Worm (Caenorhabditis elegans) whole organism, L3 larva: ENCODE results near the gene tkr-1.
A peak's percentile ranks its signal among the peaks of the same experiment; 100 is the strongest.

Source experiments
- R02D3.7 ChIP-seq: fragments of 150-350 bp; optimal IDR thresholded peaks from 2 replicates; lab custom pipeline; 2014; ENCODE audit warnings: missing biosample characterization, missing genetic modification characterization
- ZK546.5 ChIP-seq: sonication (generic microtip); optimal IDR thresholded peaks from 2 replicates; lab custom pipeline; 2017; ENCODE audit warnings: missing biosample characterization, missing genetic modification characterization
- aly-2 ChIP-seq: fragments of 150-350 bp; optimal IDR thresholded peaks from 2 replicates; lab custom pipeline; 2014; ENCODE audit warnings: missing biosample characterization, missing genetic modification characterization
- ceh-28 ChIP-seq: fragments of 150-350 bp; optimal IDR thresholded peaks from 2 replicates; lab custom pipeline; 2014; ENCODE audit warnings: missing biosample characterization, missing genetic modification reagents, missing genetic modification characterization
- ceh-9 ChIP-seq: sonication (generic microtip); optimal IDR thresholded peaks from 2 replicates; lab custom pipeline; 2018; ENCODE audit warnings: missing biosample characterization, missing genetic modification characterization
- egl-5 ChIP-seq: fragments of 150-350 bp; optimal IDR thresholded peaks from 2 replicates; lab custom pipeline; 2017; ENCODE audit warnings: missing biosample characterization, missing genetic modification reagents, missing genetic modification characterization, inconsistent platforms
- elt-1 ChIP-seq: fragments of 150-350 bp; optimal IDR thresholded peaks from 2 replicates; lab custom pipeline; 2014; ENCODE audit warnings: missing biosample characterization, missing genetic modification characterization
- elt-2 ChIP-seq: sonication (generic microtip); optimal IDR thresholded peaks from 2 replicates; lab custom pipeline; 2016; ENCODE audit warnings: missing genetic modification reagents, mild to moderate bottlenecking, missing genetic modification characterization, missing compliant biosample characterization
- eor-1 ChIP-seq, 2 experiments: fragments of 150-350 bp; optimal IDR thresholded peaks; 2 replicates each; lab custom pipeline; 2014 to 2018; ENCODE audit warnings: missing biosample characterization in 2 of 2, missing genetic modification characterization in 2 of 2
- hmg-11 ChIP-seq: sonication (generic microtip); optimal IDR thresholded peaks from 2 replicates; lab custom pipeline; 2016; ENCODE audit warnings: missing genetic modification characterization, missing compliant biosample characterization
- jun-1 ChIP-seq: fragments of 150-350 bp; optimal IDR thresholded peaks from 2 replicates; lab custom pipeline; 2014; ENCODE audit warnings: missing biosample characterization, missing genetic modification reagents, missing genetic modification characterization
- lin-15B ChIP-seq: fragments of 150-350 bp; optimal IDR thresholded peaks from 2 replicates; lab custom pipeline; 2014; ENCODE audit warnings: missing biosample characterization, missing genetic modification characterization
- lin-39 ChIP-seq: fragments of 150-350 bp; optimal IDR thresholded peaks from 2 replicates; lab custom pipeline; 2018; ENCODE audit warnings: missing biosample characterization, missing genetic modification reagents, missing genetic modification characterization
- lsy-12 ChIP-seq: sonication (generic microtip); optimal IDR thresholded peaks from 2 replicates; lab custom pipeline; 2016; ENCODE audit warnings: mild to moderate bottlenecking, missing genetic modification characterization, missing compliant biosample characterization
- mdl-1 ChIP-seq: fragments of 150-350 bp; optimal IDR thresholded peaks from 2 replicates; lab custom pipeline; 2014; ENCODE audit warnings: missing biosample characterization, missing genetic modification characterization
- mml-1 ChIP-seq: fragments of 150-350 bp; sonication (generic microtip); optimal IDR thresholded peaks from 3 replicates; lab custom pipeline; 2014; ENCODE audit warnings: missing biosample characterization, missing genetic modification characterization
- nfya-1 ChIP-seq: sonication (generic microtip); optimal IDR thresholded peaks from 2 replicates; lab custom pipeline; 2017; ENCODE audit warnings: missing genetic modification characterization, mild to moderate bottlenecking, missing compliant biosample characterization, antibody characterized with exemption, moderate library complexity; ENCODE audit not compliant: insufficient read depth
- nhr-11 ChIP-seq: fragments of 150-350 bp; optimal IDR thresholded peaks from 2 replicates; lab custom pipeline; 2014; ENCODE audit warnings: missing biosample characterization, missing genetic modification characterization
- nhr-23 ChIP-seq: fragments of 150-350 bp; optimal IDR thresholded peaks from 2 replicates; lab custom pipeline; 2014; ENCODE audit warnings: missing biosample characterization, missing genetic modification reagents, missing genetic modification characterization
- nhr-237 ChIP-seq: fragments of 150-350 bp; optimal IDR thresholded peaks from 2 replicates; lab custom pipeline; 2014; ENCODE audit warnings: missing biosample characterization, missing genetic modification characterization
- nhr-28 ChIP-seq: fragments of 150-350 bp; optimal IDR thresholded peaks from 2 replicates; lab custom pipeline; 2014; ENCODE audit warnings: missing biosample characterization, missing genetic modification characterization
- nhr-43 ChIP-seq: sonication (generic microtip); optimal IDR thresholded peaks from 2 replicates; lab custom pipeline; 2016; ENCODE audit warnings: mild to moderate bottlenecking, missing genetic modification characterization, missing compliant biosample characterization; ENCODE audit not compliant: poor library complexity, severe bottlenecking
- nhr-76 ChIP-seq: fragments of 150-350 bp; sonication (generic microtip); optimal IDR thresholded peaks from 5 replicates; lab custom pipeline; 2014; ENCODE audit warnings: missing biosample characterization, missing genetic modification characterization
- nhr-77 ChIP-seq: fragments of 150-350 bp; optimal IDR thresholded peaks from 2 replicates; lab custom pipeline; 2014; ENCODE audit warnings: missing biosample characterization, missing genetic modification characterization
- pha-4 ChIP-seq: fragments of 150-350 bp; optimal IDR thresholded peaks from 2 replicates; lab custom pipeline; 2014; ENCODE audit warnings: missing biosample characterization, missing genetic modification reagents, missing genetic modification characterization
- pqm-1 ChIP-seq: fragments of 150-350 bp; optimal IDR thresholded peaks from 2 replicates; lab custom pipeline; 2017; ENCODE audit warnings: missing biosample characterization, missing genetic modification characterization, inconsistent platforms
- tbx-2 ChIP-seq: sonication (generic microtip); optimal IDR thresholded peaks from 2 replicates; lab custom pipeline; 2016; ENCODE audit warnings: mild to moderate bottlenecking, missing genetic modification characterization, missing compliant biosample characterization
- unc-62 ChIP-seq: fragments of 150-350 bp; sonication (generic microtip); optimal IDR thresholded peaks from 4 replicates; lab custom pipeline; 2014; ENCODE audit warnings: missing biosample characterization, missing genetic modification reagents, missing genetic modification characterization
- ztf-11 ChIP-seq: fragments of 150-350 bp; optimal IDR thresholded peaks from 2 replicates; lab custom pipeline; 2014; ENCODE audit warnings: missing biosample characterization, missing genetic modification characterization

Gene tkr-1

ce11 chrIII:9346722-9347121 is 36.9 kb upstream of the tkr-1 start:
- no peak for TF ChIP-seq unc-62 (GFP tag; lab: Kevin White, UChicago)
- peak; percentile 32 for TF ChIP-seq nfya-1

- TF ChIP-seq lin-39 (tag; lab: Kevin White, UChicago) (peak; percentile 42), elt-1 (no peak), nhr-237 (tag; lab: Kevin White, UChicago) (no peak), nfya-1 (peak; percentile 60), pha-4 (tag; lab: Kevin White, UChicago) (peak; percentile 69)
These were observed 29.8 kb upstream of the tkr-1 start for ce11 chrIII:9353814-9354213.

- TF ChIP-seq pha-4 (tag; lab: Kevin White, UChicago) (no peak), lin-15B (tag; lab: Kevin White, UChicago) (no peak), nhr-23 (tag; lab: Kevin White, UChicago) (no peak), nhr-237 (tag; lab: Kevin White, UChicago) (no peak), ZK546.5 (tag; lab: Kevin White, UChicago) (no peak)
These were observed 28.1 kb upstream of the tkr-1 start, which contains the start of gene chtb-1 for ce11 chrIII:9355412-9355969. Gene chtb-1 (minus strand): TSS chrIII:9355462.

- TF ChIP-seq mdl-1 (tag; lab: Kevin White, UChicago) (no peak), jun-1 (tag; lab: Kevin White, UChicago) (no peak), nhr-43 (no peak), egl-5 (tag; lab: Kevin White, UChicago) (no peak), nhr-28 (tag; lab: Kevin White, UChicago) (no peak), mml-1 (tag; lab: Kevin White, UChicago) (no peak), ZK546.5 (tag; lab: Kevin White, UChicago) (no peak), nhr-76 (tag; lab: Kevin White, UChicago) (no peak), ceh-28 (tag; lab: Kevin White, UChicago) (no peak), R02D3.7 (no peak), elt-2 (tag; lab: Kevin White, UChicago) (no peak), ceh-9 (no peak), aly-2 (tag; lab: Kevin White, UChicago) (no peak), eor-1 (tag; optimal IDR thresholded peaks at IDR 0.05; lab: Kevin White, UChicago) (no peak), nfya-1 (no peak), ztf-11 (tag; lab: Kevin White, UChicago) (no peak)
These were observed 24.5 kb upstream of the tkr-1 start, which contains the start of gene K04H4.5 for ce11 chrIII:9359060-9359459. Gene K04H4.5 (plus strand): TSS chrIII:9359360.

ce11 chrIII:9361228-9361627 is 22.4 kb upstream of the tkr-1 start, which contains the start of gene flp-25:
Gene flp-25 (plus strand): TSS chrIII:9361528.
- no peak for TF ChIP-seq nhr-77 (tag; lab: Kevin White, UChicago)

- TF ChIP-seq pqm-1 (tag; lab: Kevin White, UChicago) (peak; percentile 12), jun-1 (tag; lab: Kevin White, UChicago) (no peak), elt-2 (tag; lab: Kevin White, UChicago) (peak; percentile 38)
These were observed 17.2 kb upstream of the tkr-1 start for ce11 chrIII:9366376-9366775.

ce11 chrIII:9366971-9367370 is 16.6 kb upstream of the tkr-1 start, which contains the start of gene crn-6:
Gene crn-6 (plus strand): TSS chrIII:9367271.
- no peak for TF ChIP-seq lsy-12 (tag; lab: Kevin White, UChicago)
- TF ChIP-seq nhr-43, result no peak
- no peak for TF ChIP-seq nhr-76 (tag; lab: Kevin White, UChicago)
- no peak for TF ChIP-seq tbx-2
- no peak for TF ChIP-seq nhr-11 (tag; lab: Kevin White, UChicago)
- TF ChIP-seq hmg-11 (tag; lab: Kevin White, UChicago), result no peak
- no peak for TF ChIP-seq ceh-28 (tag; lab: Kevin White, UChicago)
- no peak for TF ChIP-seq nhr-77 (tag; lab: Kevin White, UChicago)
- TF ChIP-seq, all 47 proteins: peak for 0
